Worm (Caenorhabditis elegans): Measurements from ENCODE around the gene bath-15.

bath-15 gene

DNA sequence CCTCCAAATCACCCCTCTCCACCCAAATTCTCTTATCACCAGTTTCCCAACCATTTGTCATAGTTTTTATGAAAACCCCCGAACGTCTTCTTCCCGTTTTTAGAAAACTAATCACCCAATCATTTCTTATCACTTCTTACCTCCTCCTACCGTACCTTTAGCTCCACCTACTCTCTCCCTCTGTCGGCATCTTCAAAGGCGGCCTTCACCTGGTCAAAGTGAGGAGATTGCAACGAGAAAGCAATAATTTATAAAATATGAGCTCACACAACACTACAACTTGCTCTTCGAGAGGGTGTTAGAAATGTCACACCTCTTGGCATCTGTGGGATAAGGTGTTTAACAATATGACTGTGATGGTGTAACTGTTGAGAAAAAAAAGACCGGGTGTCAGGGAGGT is 33.2 kb upstream of the bath-15 start:
- no peak for TF ChIP-seq F49E8.2 (tag; optimal IDR thresholded peaks at IDR 0.05; ENCODE audit: borderline replicate concordance)
- no peak for TF ChIP-seq php-3 (GFP tag; IDR thresholded peaks at IDR 0.05)
- TF ChIP-seq gei-8 (GFP tag; optimal IDR thresholded peaks at IDR 0.05): no peak
- TF ChIP-seq saeg-2 (GFP tag; IDR thresholded peaks at IDR 0.05): no peak
- TF ChIP-seq zip-2 (tag; optimal IDR thresholded peaks at IDR 0.05): no peak
- no peak for TF ChIP-seq zip-11 (GFP tag; IDR thresholded peaks at IDR 0.05)
- TF ChIP-seq hlh-11 (tag; optimal IDR thresholded peaks at IDR 0.05): no peak

DNA sequence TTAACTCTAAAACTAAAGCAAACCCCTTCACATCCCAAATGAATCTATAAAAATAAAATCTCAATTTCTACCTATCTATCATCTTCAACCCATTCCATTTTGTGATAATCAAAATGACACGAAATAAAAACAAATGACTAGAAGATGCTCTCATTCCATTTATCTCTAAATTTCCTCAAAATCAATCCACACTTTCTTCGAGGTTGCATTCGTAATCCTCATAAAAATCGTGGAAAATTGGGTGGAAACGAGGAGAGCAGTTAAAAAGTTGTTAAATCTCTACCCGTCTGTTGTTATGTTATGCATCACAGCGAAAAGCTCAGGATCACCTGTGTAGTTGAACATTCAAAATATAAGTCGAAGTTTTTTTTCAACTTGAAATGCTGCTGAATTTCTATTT is 31.1 kb upstream of the bath-15 start:
- TF ChIP-seq nhr-6 (tag; optimal IDR thresholded peaks at IDR 0.05) (no peak), nhr-48 (tag; optimal IDR thresholded peaks at IDR 0.05) (no peak), nhr-111 (GFP tag; optimal IDR thresholded peaks at IDR 0.05) (no peak), lin-13 (GFP tag; optimal IDR thresholded peaks at IDR 0.05) (no peak), Y105C5A.15 (GFP tag; IDR thresholded peaks at IDR 0.05) (no peak), hlh-30 (tag; optimal IDR thresholded peaks at IDR 0.05; ENCODE audit: insufficient read depth) (no peak), F49E8.2 (tag; optimal IDR thresholded peaks at IDR 0.05; ENCODE audit: borderline replicate concordance) (no peak), ZK546.5 (tag; optimal IDR thresholded peaks at IDR 0.05) (no peak), madf-5 (GFP tag; IDR thresholded peaks at IDR 0.05) (no peak), fkh-10 (GFP tag; optimal IDR thresholded peaks at IDR 0.05) (no peak)

DNA sequence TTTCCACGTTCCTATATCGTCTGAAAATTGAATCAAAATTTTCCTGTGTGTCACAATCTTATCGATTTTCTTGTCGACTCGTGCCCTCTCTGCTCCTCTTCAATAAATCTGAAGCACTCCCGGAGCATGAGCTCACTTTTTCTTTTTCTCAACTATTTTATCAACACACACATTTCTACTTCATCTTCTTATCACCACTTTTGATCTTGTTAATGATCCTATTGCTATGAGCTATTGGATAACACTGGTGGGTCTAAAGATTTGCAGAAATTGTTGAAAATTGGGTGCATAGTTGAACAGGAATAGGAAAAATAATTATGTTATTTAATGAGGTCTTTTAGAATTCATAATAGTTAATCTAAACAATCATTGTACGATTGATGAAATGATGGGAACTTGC is 29.4 kb upstream of the bath-15 start:
- TF ChIP-seq unc-130 (GFP tag; optimal IDR thresholded peaks at IDR 0.05) (no peak), unc-39 (tag; optimal IDR thresholded peaks at IDR 0.05) (no peak), nhr-11 (tag; optimal IDR thresholded peaks at IDR 0.05) (no peak), Y48G9A.11 (GFP tag; IDR thresholded peaks at IDR 0.05) (no peak), dmd-8 (GFP tag; IDR thresholded peaks at IDR 0.05) (no peak), dpl-1 (GFP tag; optimal IDR thresholded peaks at IDR 0.05) (no peak), lsy-2 (tag; optimal IDR thresholded peaks at IDR 0.05) (no peak), nhr-25 (tag; optimal IDR thresholded peaks at IDR 0.05; ENCODE audit: borderline replicate concordance, insufficient read depth) (no peak), mxl-3 (GFP tag; optimal IDR thresholded peaks at IDR 0.05) (no peak), madf-9 (GFP tag; conservative IDR thresholded peaks at IDR 0.05) (no peak), hlh-30 (tag; optimal IDR thresholded peaks at IDR 0.05; ENCODE audit: insufficient read depth) (no peak), ceh-62 (tag; optimal IDR thresholded peaks at IDR 0.05) (no peak), hif-1 (tag; optimal IDR thresholded peaks at IDR 0.05) (no peak), D1046.2 (GFP tag; IDR thresholded peaks at IDR 0.05) (no peak), lin-1 (GFP tag; IDR thresholded peaks at IDR 0.05) (no peak)

DNA sequence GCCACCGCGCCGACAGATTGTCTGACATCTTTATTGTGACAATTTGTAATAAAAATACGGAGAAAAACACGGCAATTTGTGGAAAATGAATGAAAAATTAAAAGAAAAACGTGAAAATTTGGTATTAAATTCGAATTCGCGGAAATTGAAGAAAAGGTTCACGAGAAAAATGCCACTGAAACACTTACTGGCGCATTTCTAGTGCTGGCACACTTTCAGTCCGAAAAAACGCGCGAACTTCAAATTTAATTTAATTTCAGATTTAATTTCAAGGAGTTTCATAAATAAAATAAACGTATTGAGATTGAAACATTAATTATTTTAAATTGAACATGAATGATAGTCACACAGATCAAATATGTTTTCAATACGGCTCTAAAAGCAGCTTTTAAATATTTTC is 19.5 kb upstream of the bath-15 start, which contains the start of gene cyk-7:
TSS of gene cyk-7 (minus strand) at position 99 of the 400 bp plus-strand sequence.
- TF ChIP-seq dpl-1 (GFP tag; optimal IDR thresholded peaks at IDR 0.05) (peak; percentile 45), unc-130 (GFP tag; optimal IDR thresholded peaks at IDR 0.05) (peak; percentile 17), dmd-9 (GFP tag; IDR thresholded peaks at IDR 0.05) (no peak), F49E8.2 (tag; optimal IDR thresholded peaks at IDR 0.05; ENCODE audit: borderline replicate concordance) (peak; percentile 69), mxl-2 (GFP tag; conservative IDR thresholded peaks at IDR 0.05) (no peak)

DNA sequence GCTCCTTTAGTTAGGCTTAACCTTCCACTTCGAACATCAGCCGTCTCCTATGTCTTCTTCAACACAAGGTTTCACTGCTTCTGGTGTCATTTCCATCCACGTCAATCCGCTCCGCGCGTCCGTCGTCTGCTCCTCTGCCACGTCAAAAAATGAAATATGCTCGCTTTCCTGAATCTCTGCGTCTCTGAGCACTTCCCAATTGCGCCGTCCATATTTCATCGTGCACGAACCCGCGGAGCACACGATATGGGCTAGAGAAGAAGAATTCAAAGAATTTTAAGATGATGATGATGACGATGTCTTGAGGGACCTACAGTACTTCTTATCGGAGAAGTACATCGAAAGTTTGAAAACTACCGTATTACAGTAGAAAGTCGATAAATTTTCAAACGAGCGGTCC is 17.1 kb upstream of the bath-15 start:
- TF ChIP-seq hlh-30 (tag; optimal IDR thresholded peaks at IDR 0.05; ENCODE audit: insufficient read depth) (no peak), unc-62 (GFP tag; optimal IDR thresholded peaks at IDR 0.05 in 1 of 2) (peak in 1 of 2 experiments; percentile 99), unc-62 (tag; optimal IDR thresholded peaks at IDR 0.05) (no peak), zip-2 (tag; optimal IDR thresholded peaks at IDR 0.05) (no peak)
